Worm (Caenorhabditis elegans): ENCODE results near the gene C18E9.9.

C18E9.9 gene

DNA sequence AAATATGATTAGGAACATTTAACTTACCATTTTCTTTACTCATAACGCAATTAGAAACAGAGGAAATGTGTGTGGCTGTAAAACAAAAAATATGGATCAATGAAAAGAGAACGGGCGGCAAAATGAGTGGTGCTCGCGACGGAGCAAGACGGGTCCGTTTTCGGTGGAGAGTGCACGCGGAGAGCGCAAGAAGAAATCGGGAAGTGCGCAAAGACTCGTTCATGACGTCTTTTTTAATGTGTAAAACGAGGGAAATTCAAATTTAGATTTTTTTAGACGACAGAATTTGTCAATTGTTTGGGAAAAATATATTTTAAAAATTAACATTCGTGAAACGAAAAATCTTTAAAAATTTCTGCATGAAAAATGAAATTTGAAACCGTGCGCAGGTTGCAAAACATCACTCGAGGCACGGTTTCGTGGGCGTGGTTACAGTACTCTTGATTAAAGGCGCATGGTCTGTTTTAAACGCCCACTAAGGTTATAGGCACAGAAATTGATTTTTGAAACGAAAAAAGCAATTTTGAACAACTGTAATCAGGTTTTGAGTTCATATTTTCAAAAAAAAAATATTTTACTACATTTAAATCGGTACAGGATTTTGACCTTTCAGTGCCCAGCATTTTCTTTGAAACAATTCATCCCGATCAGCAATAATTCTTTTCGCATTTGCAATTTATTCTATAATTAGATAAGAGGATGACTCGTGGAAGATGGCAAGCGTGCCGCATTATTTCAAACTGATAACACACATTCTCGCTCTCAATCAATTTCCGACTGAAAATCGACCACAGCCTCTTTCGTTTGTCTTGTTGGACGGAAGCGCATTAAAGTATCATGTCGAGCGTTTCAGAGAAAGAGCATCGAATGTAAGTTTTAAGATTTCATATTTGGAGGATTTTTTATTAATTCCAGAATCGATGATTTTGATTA lies 19.8 kb downstream of the C18E9.9 start, which contains the start of the genes szy-20 and C18E9.5 (continued):
- TF ChIP-seq lin-29 (GFP tag; IDR thresholded peaks at IDR 0.05) (no peak), snpc-4 (tag; optimal IDR thresholded peaks at IDR 0.05) (no peak), nhr-42 (GFP tag; IDR thresholded peaks at IDR 0.05) (peak; percentile 52; the same call in 1 of the 2 replicates), pha-4 (GFP tag; IDR thresholded peaks at IDR 0.05) (peak; percentile 61), pha-4 (tag; optimal IDR thresholded peaks at IDR 0.05) (no peak), dve-1 (tag; optimal IDR thresholded peaks at IDR 0.05; ENCODE audit: insufficient read depth) (peak; percentile 60), skn-1 (tag; optimal IDR thresholded peaks at IDR 0.05) (no peak), dpl-1 (GFP tag; optimal IDR thresholded peaks at IDR 0.05) (peak; percentile 96), F44E2.7 (GFP tag; IDR thresholded peaks at IDR 0.05) (no peak), mdl-1 (tag; optimal IDR thresholded peaks at IDR 0.05) (peak in 1 of 2 experiments; percentile 57), nhr-48 (tag; optimal IDR thresholded peaks at IDR 0.05) (peak; percentile 14), attf-4 (tag; optimal IDR thresholded peaks at IDR 0.05) (no peak), ceh-62 (tag; optimal IDR thresholded peaks at IDR 0.05) (no peak), nhr-28 (tag; optimal IDR thresholded peaks at IDR 0.05) (peak; percentile 20), F37D6.2 (tag; optimal IDR thresholded peaks at IDR 0.05) (peak; percentile 65), daf-19 (GFP tag; conservative IDR thresholded peaks at IDR 0.05) (no peak), ZK546.5 (tag; optimal IDR thresholded peaks at IDR 0.05) (no peak), lsy-2 (tag; optimal IDR thresholded peaks at IDR 0.05) (peak; percentile 9 to 92), F49E8.2 (tag; optimal IDR thresholded peaks at IDR 0.05; ENCODE audit: borderline replicate concordance) (peak; percentile 32), dmd-6 (GFP tag; IDR thresholded peaks at IDR 0.05) (peak; percentile 65), set-16 (GFP tag; IDR thresholded peaks at IDR 0.05) (peak; percentile 40; the same call in 1 of the 2 replicates), mes-2 (tag; optimal IDR thresholded peaks at IDR 0.05; ENCODE audit: poor library complexity, severe bottlenecking) (peak; percentile 75), hlh-30 (tag; optimal IDR thresholded peaks at IDR 0.05; ENCODE audit: insufficient read depth) (peak; percentile 75), nhr-6 (tag; optimal IDR thresholded peaks at IDR 0.05) (peak; percentile 46), egl-43 (GFP tag; IDR thresholded peaks at IDR 0.05) (peak; percentile 68), F26F4.8 (GFP tag; conservative IDR thresholded peaks at IDR 0.05) (no peak), php-3 (GFP tag; IDR thresholded peaks at IDR 0.05) (no peak), ceh-32 (tag; optimal IDR thresholded peaks at IDR 0.05; ENCODE audit: poor library complexity) (no peak), tag-97 (GFP tag; IDR thresholded peaks at IDR 0.05) (no peak), nhr-77 (tag; optimal IDR thresholded peaks at IDR 0.05) (peak; percentile 43), pqm-1 (tag; optimal IDR thresholded peaks at IDR 0.05) (peak; percentile 89)

- TF ChIP-seq ceh-44 (GFP tag; IDR thresholded peaks at IDR 0.05): no peak
- TF ChIP-seq dve-1 (tag; optimal IDR thresholded peaks at IDR 0.05; ENCODE audit: insufficient read depth): peak; percentile 22
- peak; percentile 53 for TF ChIP-seq mep-1 (tag; optimal IDR thresholded peaks at IDR 0.05)
- no peak for TF ChIP-seq aly-2 (tag; optimal IDR thresholded peaks at IDR 0.05)
- TF ChIP-seq unc-130 (GFP tag; optimal IDR thresholded peaks at IDR 0.05): no peak
- no peak for TF ChIP-seq ces-1 (GFP tag; optimal IDR thresholded peaks at IDR 0.05)
- TF ChIP-seq R02D3.7 (tag; optimal IDR thresholded peaks at IDR 0.05): peak; percentile 78
- TF ChIP-seq mes-2 (tag; optimal IDR thresholded peaks at IDR 0.05; ENCODE audit: poor library complexity, severe bottlenecking): peak; percentile 63
- TF ChIP-seq hif-1 (tag; optimal IDR thresholded peaks at IDR 0.05): peak in 1 of 2 experiments; percentile 13
- peak; percentile 32 for TF ChIP-seq hlh-11 (tag; optimal IDR thresholded peaks at IDR 0.05)
- TF ChIP-seq dpl-1 (GFP tag; optimal IDR thresholded peaks at IDR 0.05): peak; percentile 27
- peak in 1 of 2 experiments; percentile 62 for TF ChIP-seq lsy-2 (tag; optimal IDR thresholded peaks at IDR 0.05)
- TF ChIP-seq nhr-6 (tag; optimal IDR thresholded peaks at IDR 0.05): peak; percentile 44
- TF ChIP-seq unc-62 (GFP tag; optimal IDR thresholded peaks at IDR 0.05 in 1 of 2): peak in 1 of 2 experiments; percentile 87
- TF ChIP-seq unc-62 (tag; optimal IDR thresholded peaks at IDR 0.05): no peak
- TF ChIP-seq nhr-77 (tag; optimal IDR thresholded peaks at IDR 0.05): peak; percentile 37
- TF ChIP-seq hlh-30 (tag; optimal IDR thresholded peaks at IDR 0.05; ENCODE audit: insufficient read depth): peak; percentile 65
Observed at ce11 chrII:8964835-8965234, 24.5 kb downstream of the C18E9.9 start, which contains the start of the genes ndub-3 and C18E9.2. Gene ndub-3 (minus strand): TSS chrII:8964890. Gene C18E9.2 (plus strand): TSS chrII:8965006.
